Fruit fly (Drosophila melanogaster): ENCODE measurements around the gene CG6650.
A peak's percentile ranks its signal among the peaks of the same experiment; 100 is the strongest.

CG6650 gene

dm6 chr3L:14004041-14004407 lies 27.2 kb upstream of the CG6650 start (continued):
- TF ChIP-seq CG10654 (GFP tag; optimal IDR thresholded peaks at IDR 0.05) (no peak), oc (tag; optimal IDR thresholded peaks at IDR 0.05) (peak; percentile 12), CG2116 (GFP tag; optimal IDR thresholded peaks at IDR 0.05) (peak; percentile 17), danr (GFP tag; IDR thresholded peaks at IDR 0.05) (no peak), CG42726 (GFP tag; IDR thresholded peaks at IDR 0.05; ENCODE audit: partially characterized antibody) (no peak), nerfin-1 (tag; optimal IDR thresholded peaks at IDR 0.05) (peak; percentile 64), HmgZ (tag; optimal IDR thresholded peaks at IDR 0.05) (peak; percentile 37), p53 (GFP tag; optimal IDR thresholded peaks at IDR 0.05) (peak; percentile 24), zf30C (GFP tag; optimal IDR thresholded peaks at IDR 0.05) (no peak), CG15479 (GFP tag; optimal IDR thresholded peaks at IDR 0.05) (peak; percentile 63), sug (tag; optimal IDR thresholded peaks at IDR 0.05) (peak; percentile 21), CG18599 (GFP tag; optimal IDR thresholded peaks at IDR 0.05) (peak; percentile 24), CG1832 (GFP tag; optimal IDR thresholded peaks at IDR 0.05) (peak; percentile 86), ewg (GFP tag; optimal IDR thresholded peaks at IDR 0.05) (peak; percentile 99), CG17912 (GFP tag; optimal IDR thresholded peaks at IDR 0.05) (peak; percentile 82), CG2889 (GFP tag; IDR thresholded peaks at IDR 0.05) (no peak), CG16863 (GFP tag; optimal IDR thresholded peaks at IDR 0.05) (no peak), disco-r (GFP tag; optimal IDR thresholded peaks at IDR 0.05) (no peak)

DNA sequence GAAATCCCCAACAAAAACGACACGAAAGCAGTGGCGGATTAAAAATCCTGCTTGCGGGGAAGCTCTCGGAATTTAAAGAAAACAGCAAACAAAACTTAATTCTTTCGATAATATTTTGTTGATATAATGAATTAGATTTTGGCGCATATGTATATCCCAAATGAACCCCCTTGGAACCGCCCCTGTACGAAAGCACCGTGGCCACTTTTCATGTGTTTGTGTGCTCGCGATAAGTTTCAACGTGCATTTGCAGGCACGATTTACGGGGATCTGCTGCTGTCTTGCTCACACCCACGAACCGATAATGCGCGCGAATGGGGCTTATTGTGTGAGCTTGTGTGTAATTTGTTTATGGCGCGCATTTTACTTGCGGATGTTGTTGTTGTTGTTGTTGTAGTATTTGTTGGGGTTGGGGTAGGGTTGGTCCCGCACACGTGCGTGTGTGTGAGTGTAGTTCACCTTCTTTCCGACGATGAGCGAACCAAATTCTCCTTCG lies 26.2 kb upstream of the CG6650 start:
- peak; percentile 94 for TF ChIP-seq tx (GFP tag; optimal IDR thresholded peaks at IDR 0.05)
- TF ChIP-seq unc-4 (GFP tag; IDR thresholded peaks at IDR 0.05; ENCODE audit: partially characterized antibody) = 0 out of 2 replicates have a peak, but pooled peaks have one; percentile 25
- TF ChIP-seq BEAF-32 (GFP tag; optimal IDR thresholded peaks at IDR 0.05) = peak; percentile 23
- peak; percentile 90 for TF ChIP-seq NK7.1 (GFP tag; optimal IDR thresholded peaks at IDR 0.05)
- peak; percentile 96 for TF ChIP-seq otp (GFP tag; IDR thresholded peaks at IDR 0.05)
- no peak for TF ChIP-seq pita (GFP tag; optimal IDR thresholded peaks at IDR 0.05)
- TF ChIP-seq CG17328 (GFP tag; IDR thresholded peaks at IDR 0.05) = peak; percentile 97
- TF ChIP-seq CG14965 (GFP tag; optimal IDR thresholded peaks at IDR 0.05; ENCODE audit: borderline replicate concordance) = peak; percentile 78
- peak; percentile 33 for TF ChIP-seq bigmax (GFP tag; optimal IDR thresholded peaks at IDR 0.05)
- peak; percentile 95 for TF ChIP-seq az2 (GFP tag; optimal IDR thresholded peaks at IDR 0.05)
- TF ChIP-seq her (GFP tag; optimal IDR thresholded peaks at IDR 0.05) = peak; percentile 91
- peak; percentile 92 for TF ChIP-seq ewg (GFP tag; optimal IDR thresholded peaks at IDR 0.05)
- TF ChIP-seq D19A (tag; optimal IDR thresholded peaks at IDR 0.05) = peak; percentile 90
- peak; percentile 96 for TF ChIP-seq CG1603 (tag; optimal IDR thresholded peaks at IDR 0.05)
- peak; percentile 34 for TF ChIP-seq ash1 (GFP tag; optimal IDR thresholded peaks at IDR 0.05)
- peak; percentile 85 for TF ChIP-seq CG11696 (GFP tag; IDR thresholded peaks at IDR 0.05)
- peak; percentile 96 for TF ChIP-seq slp2 (GFP tag; optimal IDR thresholded peaks at IDR 0.05)
- peak; percentile 95 for TF ChIP-seq B-H1 (GFP tag; IDR thresholded peaks at IDR 0.05)
- peak; percentile 58 for TF ChIP-seq Spps (tag; optimal IDR thresholded peaks at IDR 0.05)
- no peak for TF ChIP-seq sc (optimal IDR thresholded peaks at IDR 0.05)
- peak; percentile 85 for TF ChIP-seq sc (GFP tag; optimal IDR thresholded peaks at IDR 0.05)
- TF ChIP-seq al (GFP tag; IDR thresholded peaks at IDR 0.05) = peak; percentile 76; the same call in 1 of the 2 replicates
- peak; percentile 86 for TF ChIP-seq CG10462 (GFP tag; optimal IDR thresholded peaks at IDR 0.05)
- peak; percentile 93 for TF ChIP-seq Dek (tag; optimal IDR thresholded peaks at IDR 0.05)
- peak; percentile 93 for TF ChIP-seq gro (GFP tag; optimal IDR thresholded peaks at IDR 0.05)
- TF ChIP-seq rib (GFP tag; IDR thresholded peaks at IDR 0.05) = peak; percentile 77
- TF ChIP-seq gsb (GFP tag; IDR thresholded peaks at IDR 0.05) = peak; percentile 83
- TF ChIP-seq Neu2 (GFP tag; optimal IDR thresholded peaks at IDR 0.05; ENCODE audit: borderline replicate concordance) = peak; percentile 58
- TF ChIP-seq CG3407 (GFP tag; optimal IDR thresholded peaks at IDR 0.05) = peak; percentile 93
- TF ChIP-seq CG10959 (GFP tag; IDR thresholded peaks at IDR 0.05) = peak; percentile 85
- no peak for TF ChIP-seq hth (optimal IDR thresholded peaks at IDR 0.05)
- peak; percentile 94 for TF ChIP-seq aop (GFP tag; IDR thresholded peaks at IDR 0.05)
- peak; percentile 93 for TF ChIP-seq Xrp1 (GFP tag; IDR thresholded peaks at IDR 0.05)
- TF ChIP-seq CG16815 (GFP tag; optimal IDR thresholded peaks at IDR 0.05) = peak; percentile 85

Measured in whole organism, embryonic.